Fruit fly (Drosophila melanogaster) whole organism, embryonic: Measurements from ENCODE around the gene CG13842.

ENCODE experiments used
- Atf3 ChIP-seq: fragments of 200-800 bp; sonication (Bioruptor generic); optimal IDR thresholded peaks from 3 replicates; lab custom pipeline; 2016; ENCODE audit warnings: missing biosample characterization, missing genetic modification characterization
- B-H2 ChIP-seq: fragments of 200-800 bp; sonication (Bioruptor generic); optimal IDR thresholded peaks from 2 replicates; lab custom pipeline; 2018; ENCODE audit warnings: missing biosample characterization, mild to moderate bottlenecking, missing genetic modification characterization
- CG11456 ChIP-seq: fragments of 200-800 bp; sonication (Bioruptor generic); IDR thresholded peaks from 3 replicates; pipeline ENCODE4 v1.3.6; 2022; ENCODE audit warnings: missing biosample characterization, missing genetic modification characterization
- CG12104 ChIP-seq: fragments of 200-800 bp; sonication (Bioruptor generic); optimal IDR thresholded peaks from 3 replicates; lab custom pipeline; 2016; ENCODE audit warnings: missing biosample characterization, missing genetic modification characterization
- CG13287 ChIP-seq: fragments of 200-800 bp; sonication (Bioruptor generic); IDR thresholded peaks from 2 replicates; pipeline ENCODE4 v1.3.6; 2022; ENCODE audit warnings: missing biosample characterization, missing genetic modification characterization; ENCODE audit not compliant: partially characterized antibody
- CG13894 ChIP-seq: fragments of 200-800 bp; sonication (Bioruptor generic); optimal IDR thresholded peaks from 3 replicates; lab custom pipeline; 2018; ENCODE audit warnings: missing biosample characterization, mild to moderate bottlenecking, missing genetic modification characterization, moderate library complexity
- CG14441 ChIP-seq: fragments of 200-800 bp; sonication (Bioruptor generic); IDR thresholded peaks from 2 replicates; pipeline ENCODE4 v1.3.6; 2022; ENCODE audit warnings: missing biosample characterization, missing genetic modification characterization
- CG14860 ChIP-seq: fragments of 200-800 bp; sonication (Bioruptor generic); IDR thresholded peaks from 3 replicates; pipeline ENCODE4 v1.3.6; 2022; ENCODE audit warnings: missing biosample characterization, missing genetic modification characterization; ENCODE audit not compliant: partially characterized antibody
- CG15073 ChIP-seq: fragments of 200-800 bp; sonication (Bioruptor generic); optimal IDR thresholded peaks from 2 replicates; lab custom pipeline; 2016; ENCODE audit warnings: missing biosample characterization, missing genetic modification characterization
- CG16863 ChIP-seq: fragments of 200-800 bp; sonication (Bioruptor generic); optimal IDR thresholded peaks from 3 replicates; lab custom pipeline; 2016; ENCODE audit warnings: missing biosample characterization, missing genetic modification characterization
- CG17385 ChIP-seq: fragments of 200-800 bp; sonication (Bioruptor generic); optimal IDR thresholded peaks from 3 replicates; lab custom pipeline; 2018; ENCODE audit warnings: missing biosample characterization, mild to moderate bottlenecking, missing genetic modification characterization
- CG18262 ChIP-seq: fragments of 200-800 bp; optimal IDR thresholded peaks from 3 replicates; lab custom pipeline; 2019; ENCODE audit warnings: missing biosample characterization, mild to moderate bottlenecking, missing genetic modification characterization, moderate library complexity
- CG31365 ChIP-seq: fragments of 200-800 bp; sonication (Bioruptor generic); optimal IDR thresholded peaks from 2 replicates; lab custom pipeline; 2018; ENCODE audit warnings: missing biosample characterization, mild to moderate bottlenecking, missing genetic modification characterization
- CG34224 ChIP-seq: fragments of 200-800 bp; sonication (Bioruptor generic); IDR thresholded peaks from 3 replicates; pipeline ENCODE4 v1.3.6; 2022; ENCODE audit warnings: missing biosample characterization, missing genetic modification characterization; ENCODE audit not compliant: partially characterized antibody
- CG34422 ChIP-seq: fragments of 200-800 bp; sonication (Bioruptor generic); IDR thresholded peaks from 3 replicates; pipeline ENCODE4 v1.3.6; 2022; ENCODE audit warnings: missing biosample characterization, missing genetic modification characterization
- CG4404 ChIP-seq: fragments of 200-800 bp; sonication (Bioruptor generic); IDR thresholded peaks from 2 replicates; pipeline ENCODE4 v1.3.6; 2022; ENCODE audit warnings: missing biosample characterization, missing genetic modification characterization
- CG4707 ChIP-seq: fragments of 200-800 bp; sonication (Bioruptor generic); optimal IDR thresholded peaks from 2 replicates; lab custom pipeline; 2018; ENCODE audit warnings: missing biosample characterization, mild to moderate bottlenecking, missing genetic modification characterization, moderate library complexity
- CG5953 ChIP-seq: fragments of 200-800 bp; sonication (Bioruptor generic); IDR thresholded peaks from 2 replicates; pipeline ENCODE4 v1.3.6; 2022; ENCODE audit warnings: missing biosample characterization, missing genetic modification characterization
- CG6175 ChIP-seq: fragments of 200-800 bp; sonication (Bioruptor generic); IDR thresholded peaks from 3 replicates; pipeline ENCODE4 v1.3.6; 2022; ENCODE audit warnings: missing biosample characterization, missing genetic modification characterization
- CG9727 ChIP-seq: fragments of 200-800 bp; sonication (Bioruptor generic); optimal IDR thresholded peaks from 3 replicates; lab custom pipeline; 2017; ENCODE audit warnings: missing biosample characterization, mild to moderate bottlenecking, missing genetic modification characterization
- CrebB ChIP-seq: fragments of 200-800 bp; sonication (Bioruptor generic); optimal IDR thresholded peaks from 3 replicates; lab custom pipeline; 2018; ENCODE audit warnings: missing biosample characterization, mild to moderate bottlenecking, missing genetic modification characterization
- D19B ChIP-seq: fragments of 200-800 bp; sonication (Bioruptor generic); optimal IDR thresholded peaks from 2 replicates; lab custom pipeline; 2017; ENCODE audit warnings: missing biosample characterization, mild to moderate bottlenecking, missing genetic modification characterization
- Drgx ChIP-seq: fragments of 200-800 bp; sonication (Bioruptor generic); IDR thresholded peaks from 2 replicates; pipeline ENCODE4 v1.3.6; 2022; ENCODE audit warnings: missing biosample characterization, missing genetic modification characterization
- HHEX ChIP-seq: fragments of 200-800 bp; sonication (Bioruptor generic); optimal IDR thresholded peaks from 3 replicates; lab custom pipeline; 2017; ENCODE audit warnings: missing biosample characterization, mild to moderate bottlenecking, missing genetic modification characterization, missing genetic modification reagents
- HLH54F ChIP-seq: fragments of 200-800 bp; sonication (Bioruptor generic); optimal IDR thresholded peaks from 3 replicates; lab custom pipeline; 2016; ENCODE audit warnings: missing biosample characterization, missing genetic modification characterization
- MESR4 ChIP-seq: fragments of 200-800 bp; sonication (Bioruptor generic); optimal IDR thresholded peaks from 2 replicates; lab custom pipeline; 2018; ENCODE audit warnings: missing biosample characterization, mild to moderate bottlenecking, missing genetic modification characterization, moderate library complexity
- NC2α ChIP-seq: fragments of 200-800 bp; sonication (Bioruptor generic); optimal IDR thresholded peaks from 2 replicates; lab custom pipeline; 2016; ENCODE audit warnings: missing biosample characterization, missing genetic modification characterization
- NFAT ChIP-seq: fragments of 200-800 bp; sonication (Bioruptor generic); IDR thresholded peaks from 2 replicates; pipeline ENCODE4 v1.3.6; 2022; ENCODE audit warnings: missing biosample characterization, missing genetic modification characterization
- Oli ChIP-seq: fragments of 200-800 bp; sonication (Bioruptor generic); optimal IDR thresholded peaks from 2 replicates; lab custom pipeline; 2018; ENCODE audit warnings: missing biosample characterization, mild to moderate bottlenecking, missing genetic modification characterization, moderate library complexity
- Pdp1 ChIP-seq, 2 experiments: fragments of 200-800 bp; sonication (Bioruptor generic); optimal IDR thresholded peaks; 3 replicates each; lab custom pipeline; 2016; ENCODE audit warnings: missing biosample characterization in 2 of 2, missing genetic modification characterization in 2 of 2, mild to moderate bottlenecking in 1 of 2, moderate library complexity in 1 of 2
- Trl ChIP-seq, 3 experiments: fragments of >200 bp in 2 of 3; fragments of 200-800 bp in 1 of 3; sonication (Bioruptor generic) in 1 of 3; optimal IDR thresholded peaks; 2 replicates in 1 of 3; 3 replicates in 2 of 3; lab custom pipeline; 2016 to 2017; ENCODE audit warnings: missing biosample characterization in 1 of 3, missing genetic modification characterization in 1 of 3
- ab ChIP-seq: fragments of 200-800 bp; sonication (Bioruptor generic); optimal IDR thresholded peaks from 2 replicates; lab custom pipeline; 2016; ENCODE audit warnings: missing biosample characterization, missing genetic modification characterization
- az2 ChIP-seq: fragments of 200-800 bp; sonication (Bioruptor generic); optimal IDR thresholded peaks from 3 replicates; lab custom pipeline; 2016; ENCODE audit warnings: missing biosample characterization, missing genetic modification characterization
- bab2 ChIP-seq: fragments of 200-800 bp; sonication (Bioruptor generic); optimal IDR thresholded peaks from 2 replicates; lab custom pipeline; 2016; ENCODE audit warnings: missing biosample characterization, missing genetic modification characterization
- corto ChIP-seq: fragments of 200-800 bp; sonication (Bioruptor generic); optimal IDR thresholded peaks from 2 replicates; lab custom pipeline; 2016; ENCODE audit warnings: missing biosample characterization, mild to moderate bottlenecking, missing genetic modification characterization, moderate library complexity
- croc ChIP-seq: fragments of 200-800 bp; sonication (Bioruptor generic); conservative IDR thresholded peaks from 3 replicates; pipeline ENCODE4 v1.3.6; 2022; ENCODE audit warnings: missing biosample characterization, missing genetic modification characterization
- grau ChIP-seq: fragments of 200-800 bp; optimal IDR thresholded peaks from 3 replicates; lab custom pipeline; 2019; ENCODE audit warnings: missing biosample characterization, mild to moderate bottlenecking, missing genetic modification characterization, moderate library complexity
- gsb-n ChIP-seq: fragments of 200-800 bp; sonication (Bioruptor generic); optimal IDR thresholded peaks from 3 replicates; lab custom pipeline; 2018; ENCODE audit warnings: missing biosample characterization, mild to moderate bottlenecking, missing genetic modification characterization
- gt ChIP-seq: fragments of 200-800 bp; sonication (Bioruptor generic); IDR thresholded peaks from 2 replicates; pipeline ENCODE4 v1.3.6; 2022; ENCODE audit warnings: missing biosample characterization, missing genetic modification characterization
- h ChIP-seq: fragments of >200 bp; optimal IDR thresholded peaks from 2 replicates; lab custom pipeline; 2017
- jumu ChIP-seq: fragments of 200-800 bp; sonication (Bioruptor generic); optimal IDR thresholded peaks from 3 replicates; lab custom pipeline; 2016; ENCODE audit warnings: missing biosample characterization, missing genetic modification characterization
- nom ChIP-seq: fragments of 200-800 bp; sonication (Bioruptor generic); optimal IDR thresholded peaks from 2 replicates; lab custom pipeline; 2017; ENCODE audit warnings: missing biosample characterization, missing genetic modification characterization, mild to moderate bottlenecking, moderate library complexity, missing genetic modification reagents
- odd ChIP-seq: fragments of 200-800 bp; sonication (Bioruptor generic); optimal IDR thresholded peaks from 2 replicates; lab custom pipeline; 2017; ENCODE audit warnings: missing biosample characterization, mild to moderate bottlenecking, missing genetic modification characterization
- otp ChIP-seq: fragments of 200-800 bp; sonication (Bioruptor generic); IDR thresholded peaks from 3 replicates; pipeline ENCODE4, ENCODE4 v1.3.6; 2022; ENCODE audit warnings: missing biosample characterization, missing genetic modification characterization
- phol ChIP-seq: fragments of 200-800 bp; sonication (Bioruptor generic); optimal IDR thresholded peaks from 3 replicates; lab custom pipeline; 2018; ENCODE audit warnings: missing biosample characterization, mild to moderate bottlenecking, missing genetic modification characterization, moderate library complexity
- shn ChIP-seq: fragments of 200-800 bp; sonication (Bioruptor generic); optimal IDR thresholded peaks from 3 replicates; lab custom pipeline; 2016; ENCODE audit warnings: missing biosample characterization, missing genetic modification characterization
- sr ChIP-seq: fragments of 200-800 bp; sonication (Bioruptor generic); IDR thresholded peaks from 3 replicates; pipeline ENCODE4 v1.3.6; 2022; ENCODE audit warnings: missing biosample characterization, missing genetic modification characterization
- unc-4 ChIP-seq: fragments of 200-800 bp; sonication (Bioruptor generic); IDR thresholded peaks from 2 replicates; pipeline ENCODE4 v1.3.6; 2022; ENCODE audit warnings: missing biosample characterization, missing genetic modification characterization; ENCODE audit not compliant: partially characterized antibody
- zen ChIP-seq: fragments of 200-800 bp; sonication (Bioruptor generic); optimal IDR thresholded peaks from 3 replicates; lab custom pipeline; 2018; ENCODE audit warnings: missing biosample characterization, mild to moderate bottlenecking, missing genetic modification characterization, moderate library complexity

The CG13842 gene

DNA sequence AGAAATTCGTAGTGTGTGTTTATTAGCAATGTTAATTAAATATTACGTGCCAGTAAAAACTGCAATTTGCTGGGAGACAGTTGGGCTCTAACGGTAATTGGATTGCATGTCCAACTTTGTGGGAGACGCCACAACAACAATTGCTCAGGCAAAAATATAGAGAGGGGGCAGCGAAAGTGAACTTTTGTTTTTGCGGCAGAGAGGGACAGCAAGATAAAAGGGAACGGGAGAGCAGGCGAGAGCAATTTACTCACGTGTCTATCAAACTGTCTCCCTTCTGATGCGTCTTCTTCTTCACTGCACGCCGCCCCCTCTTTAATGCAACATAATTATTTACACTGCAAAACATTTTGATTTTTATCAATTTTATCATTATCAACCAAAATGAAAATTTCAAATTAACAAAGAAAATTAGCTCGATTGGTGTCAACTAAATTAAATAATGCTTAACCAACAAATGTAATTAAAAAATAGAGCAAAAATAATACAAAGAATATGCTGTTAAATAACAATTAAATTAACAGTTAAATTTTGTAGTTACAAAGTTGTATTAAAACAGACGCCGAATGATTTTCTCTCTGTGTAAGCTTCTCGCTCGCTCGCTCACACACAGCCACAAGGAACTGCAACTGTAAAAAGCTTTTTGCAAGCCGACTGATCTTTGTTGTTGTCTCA is 39.7 kb downstream of the CG13842 start (continued):
- TF ChIP-seq CG5953 (GFP tag; lab: Robert Waterston, UW): peak; percentile 50; the same call in 1 of the 2 replicates
- no peak for TF ChIP-seq h (lab: Kevin White, UChicago)
- peak; percentile 65 for TF ChIP-seq Atf3 (GFP tag; lab: Kevin White, UChicago)
- peak; percentile 90 for TF ChIP-seq CG18262
- TF ChIP-seq grau (tag; lab: Kevin White, UChicago): peak; percentile 76
- no peak for TF ChIP-seq CG13894
- TF ChIP-seq CG4707 (GFP tag; lab: Kevin White, UChicago): peak; percentile 49
- TF ChIP-seq Pdp1 (GFP tag; optimal IDR thresholded peaks at IDR 0.05; lab: Kevin White, UChicago): peak; percentile 62 to 69
- TF ChIP-seq CrebB (tag; lab: Kevin White, UChicago): no peak
- peak; percentile 63 for TF ChIP-seq CG4404 (GFP tag; lab: Robert Waterston, UW)
- no peak for TF ChIP-seq CG34224 (GFP tag; lab: Robert Waterston, UW)
- TF ChIP-seq croc (GFP tag; lab: Robert Waterston, UW): peak; percentile 75
- TF ChIP-seq CG14860 (GFP tag; lab: Robert Waterston, UW): no peak
- TF ChIP-seq Drgx (GFP tag; lab: Robert Waterston, UW): peak; percentile 93
- TF ChIP-seq gt (GFP tag; lab: Robert Waterston, UW): 0 out of 2 replicates have a peak, but pooled peaks have one; percentile 52
- TF ChIP-seq B-H2: no peak
- peak; percentile 33 for TF ChIP-seq D19B (GFP tag; lab: Kevin White, UChicago)
- TF ChIP-seq HHEX (GFP tag; lab: Kevin White, UChicago): peak; percentile 71
- peak; percentile 84 for TF ChIP-seq gsb-n
- TF ChIP-seq ab: no peak
- no peak for TF ChIP-seq CG13287
- peak; percentile 86 for TF ChIP-seq Oli
- TF ChIP-seq az2 (GFP tag; lab: Kevin White, UChicago): peak; percentile 79
- no peak for TF ChIP-seq CG31365 (tag; lab: Kevin White, UChicago)
- TF ChIP-seq CG12104 (GFP tag; lab: Kevin White, UChicago): peak; percentile 58
- TF ChIP-seq phol: peak; percentile 97
- peak; percentile 36 to 56 for TF ChIP-seq Trl (optimal IDR thresholded peaks at IDR 0.05; lab: Kevin White, UChicago)
- TF ChIP-seq Trl (GFP tag; optimal IDR thresholded peaks at IDR 0.05; lab: Kevin White, UChicago): peak; percentile 15
- TF ChIP-seq MESR4 (GFP tag; lab: Kevin White, UChicago): no peak
- TF ChIP-seq bab2: peak; percentile 65
- TF ChIP-seq shn (GFP tag; lab: Kevin White, UChicago): peak; percentile 65
- TF ChIP-seq NFAT (GFP tag; lab: Robert Waterston, UW): no peak
- peak; percentile 76 for TF ChIP-seq CG34422 (GFP tag; lab: Robert Waterston, UW)
- peak; percentile 38 for TF ChIP-seq HLH54F (GFP tag; lab: Kevin White, UChicago)
- peak; percentile 88 for TF ChIP-seq CG9727 (GFP tag; lab: Kevin White, UChicago)
- peak; percentile 84 for TF ChIP-seq nom (GFP tag; lab: Kevin White, UChicago)
- TF ChIP-seq CG14441 (GFP tag; lab: Robert Waterston, UW): peak; percentile 71
- TF ChIP-seq zen (tag; lab: Kevin White, UChicago): peak; percentile 89
- 0 out of 3 replicates have a peak, but pooled peaks have one; percentile 21 for TF ChIP-seq CG11456 (GFP tag; lab: Robert Waterston, UW)
- TF ChIP-seq NC2α (GFP tag; lab: Kevin White, UChicago): peak; percentile 58
- TF ChIP-seq CG16863: peak; percentile 70
- peak; percentile 77 for TF ChIP-seq CG17385 (GFP tag; lab: Kevin White, UChicago)
- peak; percentile 78; the same call in 2 of the 3 replicates for TF ChIP-seq otp (GFP tag; lab: Robert Waterston, UW)
- TF ChIP-seq corto (GFP tag; lab: Kevin White, UChicago): peak; percentile 27
- no peak for TF ChIP-seq CG6175 (GFP tag; lab: Robert Waterston, UW)
- peak; percentile 44 for TF ChIP-seq odd
- TF ChIP-seq sr (GFP tag; lab: Robert Waterston, UW): no peak
- TF ChIP-seq unc-4 (GFP tag; lab: Robert Waterston, UW): no peak
- peak; percentile 33 for TF ChIP-seq CG15073
- TF ChIP-seq jumu (GFP tag; lab: Kevin White, UChicago): peak; percentile 21
